Comparison of ENCODE assay signal across 2 fruit fly cellular contexts in genomic region chr3R:30337919-30338647, dm6.
TF ChIP-seq lines count a peak whose summit lies in the region.

No protein-coding gene starts in this region.

TF ChIP-seq in whole organism, embryonic, 481 proteins besides CTCF, POLR2A, EP300 and RAD21 (continued from another document and continues in another):
- peak; percentile 11 for TF ChIP-seq CG17385 (GFP tag; optimal IDR thresholded peaks at IDR 0.05; lab: Kevin White, UChicago)
- TF ChIP-seq CG6683 (GFP tag; optimal IDR thresholded peaks at IDR 0.05; lab: Kevin White, UChicago), result no peak
- TF ChIP-seq insv (GFP tag; optimal IDR thresholded peaks at IDR 0.05; lab: Kevin White, UChicago), result no peak
- TF ChIP-seq Ets65A (GFP tag; lab: Kevin White, UChicago), result no peak
- TF ChIP-seq onecut (GFP tag; IDR thresholded peaks at IDR 0.05; lab: Robert Waterston, UW), result no peak
- TF ChIP-seq ftz-f1 (GFP tag; optimal IDR thresholded peaks at IDR 0.05; lab: Kevin White, UChicago), result peak; percentile 45
- peak; percentile 17 for TF ChIP-seq CG34376 (GFP tag; optimal IDR thresholded peaks at IDR 0.05; lab: Kevin White, UChicago)
- TF ChIP-seq CG4328 (GFP tag; optimal IDR thresholded peaks at IDR 0.05; lab: Kevin White, UChicago), result no peak
- TF ChIP-seq Xbp1 (GFP tag; optimal IDR thresholded peaks at IDR 0.05; lab: Kevin White, UChicago), result peak; percentile 8
- peak; percentile 6 for TF ChIP-seq CG8924 (tag; optimal IDR thresholded peaks at IDR 0.05; lab: Kevin White, UChicago)
- TF ChIP-seq cas (GFP tag; IDR thresholded peaks at IDR 0.05; lab: Robert Waterston, UW), result no peak
- TF ChIP-seq danr (GFP tag; IDR thresholded peaks at IDR 0.05; lab: Robert Waterston, UW), result no peak
- no peak for TF ChIP-seq Myb (GFP tag; optimal IDR thresholded peaks at IDR 0.05; lab: Kevin White, UChicago)
- TF ChIP-seq CG18764 (GFP tag; optimal IDR thresholded peaks at IDR 0.05; lab: Kevin White, UChicago), result no peak
- peak; percentile 19 for TF ChIP-seq gem (tag; optimal IDR thresholded peaks at IDR 0.05; lab: Kevin White, UChicago)
- TF ChIP-seq Elba2 (GFP tag; optimal IDR thresholded peaks at IDR 0.05; lab: Kevin White, UChicago), result peak; percentile 48
- TF ChIP-seq CG2875 (GFP tag; optimal IDR thresholded peaks at IDR 0.05; lab: Kevin White, UChicago), result no peak
- peak; percentile 42 for TF ChIP-seq chn (GFP tag; optimal IDR thresholded peaks at IDR 0.05; lab: Kevin White, UChicago)
- TF ChIP-seq lilli (GFP tag; optimal IDR thresholded peaks at IDR 0.05; lab: Kevin White, UChicago), result peak; percentile 22
- 0 out of 2 replicates have a peak, but pooled peaks have one; percentile 29 for TF ChIP-seq bbx (GFP tag; IDR thresholded peaks at IDR 0.05; lab: Robert Waterston, UW; ENCODE audit: partially characterized antibody)
- no peak for TF ChIP-seq CG17802 (tag; optimal IDR thresholded peaks at IDR 0.05; lab: Kevin White, UChicago)
- peak; percentile 88 for TF ChIP-seq Nf-YB (GFP tag; optimal IDR thresholded peaks at IDR 0.05; lab: Kevin White, UChicago)
- no peak for TF ChIP-seq CG8388 (GFP tag; optimal IDR thresholded peaks at IDR 0.05; lab: Kevin White, UChicago)
- TF ChIP-seq CG10209 (GFP tag; optimal IDR thresholded peaks at IDR 0.05; lab: Kevin White, UChicago), result peak; percentile 9
- no peak; the same call in 2 of the 3 replicates for TF ChIP-seq B-H1 (GFP tag; IDR thresholded peaks at IDR 0.05; lab: Robert Waterston, UW)
- no peak for TF ChIP-seq HHEX (GFP tag; optimal IDR thresholded peaks at IDR 0.05; lab: Kevin White, UChicago)
- peak; percentile 93 for TF ChIP-seq Sry-β (GFP tag; optimal IDR thresholded peaks at IDR 0.05; lab: Kevin White, UChicago)
- TF ChIP-seq Bdp1 (GFP tag; optimal IDR thresholded peaks at IDR 0.05; lab: Kevin White, UChicago), result no peak
- no peak for TF ChIP-seq Lpt (GFP tag; optimal IDR thresholded peaks at IDR 0.05; lab: Kevin White, UChicago)
- no peak for TF ChIP-seq Hr3 (GFP tag; optimal IDR thresholded peaks at IDR 0.05; lab: Kevin White, UChicago)
- TF ChIP-seq slbo (GFP tag; IDR thresholded peaks at IDR 0.05; lab: Robert Waterston, UW), result no peak
- no peak for TF ChIP-seq NfI (GFP tag; optimal IDR thresholded peaks at IDR 0.05; lab: Kevin White, UChicago)
- no peak for TF ChIP-seq CG6654 (GFP tag; optimal IDR thresholded peaks at IDR 0.05; lab: Kevin White, UChicago)
- TF ChIP-seq CG17359 (tag; optimal IDR thresholded peaks at IDR 0.05; lab: Kevin White, UChicago), result peak; percentile 2
- no peak for TF ChIP-seq Gug (GFP tag; IDR thresholded peaks at IDR 0.05; lab: Robert Waterston, UW)
- TF ChIP-seq z (GFP tag; IDR thresholded peaks at IDR 0.05; lab: Robert Waterston, UW), result peak; percentile 81
- TF ChIP-seq CG1792 (GFP tag; optimal IDR thresholded peaks at IDR 0.05; lab: Kevin White, UChicago), result no peak
- TF ChIP-seq Dll (GFP tag; IDR thresholded peaks at IDR 0.05; lab: Robert Waterston, UW; ENCODE audit: partially characterized antibody), result no peak; the same call in 3 of the 4 replicates
- no peak for TF ChIP-seq CG13775 (GFP tag; optimal IDR thresholded peaks at IDR 0.05; lab: Kevin White, UChicago)
- TF ChIP-seq C15 (GFP tag; IDR thresholded peaks at IDR 0.05; lab: Robert Waterston, UW), result 0 out of 3 replicates have a peak, but pooled peaks have one; percentile 46
- peak; percentile 17 for TF ChIP-seq gcm (GFP tag; optimal IDR thresholded peaks at IDR 0.05; lab: Kevin White, UChicago)
- no peak for TF ChIP-seq Ptx1 (GFP tag; IDR thresholded peaks at IDR 0.05; lab: Robert Waterston, UW)
- peak; percentile 85 for TF ChIP-seq sqz (GFP tag; optimal IDR thresholded peaks at IDR 0.05; lab: Kevin White, UChicago)
- TF ChIP-seq CG4360 (GFP tag; IDR thresholded peaks at IDR 0.05; lab: Robert Waterston, UW), result peak; percentile 100
- no peak for TF ChIP-seq CG11560 (tag; IDR thresholded peaks at IDR 0.05; lab: Robert Waterston, UW)
- TF ChIP-seq mld (GFP tag; IDR thresholded peaks at IDR 0.05; lab: Robert Waterston, UW; ENCODE audit: partially characterized antibody), result no peak
- 0 out of 2 replicates have a peak, but pooled peaks have one; percentile 38 for TF ChIP-seq Awh (GFP tag; IDR thresholded peaks at IDR 0.05; lab: Robert Waterston, UW)
- TF ChIP-seq gfzf (GFP tag; optimal IDR thresholded peaks at IDR 0.05; lab: Kevin White, UChicago), result no peak
- TF ChIP-seq CG17361 (GFP tag; IDR thresholded peaks at IDR 0.05; lab: Robert Waterston, UW), result peak; percentile 31; the same call in 1 of the 3 replicates
- peak; percentile 17 for TF ChIP-seq Oli (tag; optimal IDR thresholded peaks at IDR 0.05; lab: Kevin White, UChicago)
- peak; percentile 14 for TF ChIP-seq Fer1 (GFP tag; optimal IDR thresholded peaks at IDR 0.05; lab: Kevin White, UChicago)
- TF ChIP-seq NK7.1 (GFP tag; optimal IDR thresholded peaks at IDR 0.05; lab: Kevin White, UChicago), result no peak
- no peak for TF ChIP-seq CG15011 (GFP tag; optimal IDR thresholded peaks at IDR 0.05; lab: Kevin White, UChicago)
- TF ChIP-seq repo (GFP tag; optimal IDR thresholded peaks at IDR 0.05; lab: Kevin White, UChicago), result no peak
- peak; percentile 62; the same call in 2 of the 3 replicates for TF ChIP-seq sr (GFP tag; IDR thresholded peaks at IDR 0.05; lab: Robert Waterston, UW)
- TF ChIP-seq CG18599 (GFP tag; optimal IDR thresholded peaks at IDR 0.05; lab: Kevin White, UChicago), result peak; percentile 13
- peak; percentile 8 for TF ChIP-seq CG2678 (tag; optimal IDR thresholded peaks at IDR 0.05; lab: Kevin White, UChicago)
- peak in 1 of 2 experiments; percentile 33 for TF ChIP-seq eve (GFP tag; optimal IDR thresholded peaks at IDR 0.05; lab: Kevin White, UChicago)
- peak; percentile 85 for TF ChIP-seq Adf1 (GFP tag; IDR thresholded peaks at IDR 0.05; lab: Robert Waterston, UW)
- TF ChIP-seq NFAT (GFP tag; IDR thresholded peaks at IDR 0.05; lab: Robert Waterston, UW), result no peak
- 0 out of 2 replicates have a peak, but pooled peaks have one; percentile 24 for TF ChIP-seq lmd (GFP tag; IDR thresholded peaks at IDR 0.05; lab: Robert Waterston, UW)
- no peak for TF ChIP-seq lola (GFP tag; optimal IDR thresholded peaks at IDR 0.05; lab: Kevin White, UChicago)
- TF ChIP-seq CG11504 (tag; optimal IDR thresholded peaks at IDR 0.05; lab: Kevin White, UChicago), result peak; percentile 54
- peak; percentile 14 for TF ChIP-seq Sox100B (GFP tag; optimal IDR thresholded peaks at IDR 0.05; lab: Kevin White, UChicago)
- TF ChIP-seq ttk (GFP tag; IDR thresholded peaks at IDR 0.05; lab: Robert Waterston, UW), result no peak
- peak; percentile 87 for TF ChIP-seq Nf-YC (tag; optimal IDR thresholded peaks at IDR 0.05; lab: Kevin White, UChicago)

TF ChIP-seq in whole organism, prepupa, 60 proteins besides CTCF, POLR2A, EP300 and RAD21 (continued from another document):
- TF ChIP-seq CG6276 (GFP tag; optimal IDR thresholded peaks at IDR 0.05; lab: Kevin White, UChicago) (no peak), Ets96B (tag; optimal IDR thresholded peaks at IDR 0.05; lab: Kevin White, UChicago) (no peak), CG10631 (GFP tag; optimal IDR thresholded peaks at IDR 0.05; lab: Kevin White, UChicago) (no peak), cyc (GFP tag; optimal IDR thresholded peaks at IDR 0.05; lab: Kevin White, UChicago) (no peak), ss (GFP tag; optimal IDR thresholded peaks at IDR 0.05; lab: Kevin White, UChicago) (no peak), spab (GFP tag; optimal IDR thresholded peaks at IDR 0.05; lab: Kevin White, UChicago) (no peak), fkh (GFP tag; optimal IDR thresholded peaks at IDR 0.05; lab: Kevin White, UChicago) (peak; percentile 23), CG4318 (GFP tag; optimal IDR thresholded peaks at IDR 0.05; lab: Kevin White, UChicago) (peak; percentile 23), CG3919 (GFP tag; optimal IDR thresholded peaks at IDR 0.05; lab: Kevin White, UChicago) (no peak), CG31627 (GFP tag; optimal IDR thresholded peaks at IDR 0.05; lab: Kevin White, UChicago) (no peak), CG3032 (tag; optimal IDR thresholded peaks at IDR 0.05; lab: Kevin White, UChicago) (no peak), Sox14 (GFP tag; optimal IDR thresholded peaks at IDR 0.05; lab: Kevin White, UChicago) (no peak), CG8319 (GFP tag; optimal IDR thresholded peaks at IDR 0.05; lab: Kevin White, UChicago) (no peak), pdm3 (GFP tag; optimal IDR thresholded peaks at IDR 0.05; lab: Kevin White, UChicago) (peak; percentile 18), CG34406 (GFP tag; optimal IDR thresholded peaks at IDR 0.05; lab: Kevin White, UChicago) (no peak), achi (GFP tag; optimal IDR thresholded peaks at IDR 0.05; lab: Kevin White, UChicago) (no peak), Eip93F (GFP tag; optimal IDR thresholded peaks at IDR 0.05; lab: Kevin White, UChicago) (no peak), dsx (GFP tag; optimal IDR thresholded peaks at IDR 0.05; lab: Kevin White, UChicago; ENCODE audit: poor library complexity, severe bottlenecking) (peak; percentile 37), svp (GFP tag; lab: Kevin White, UChicago) (peak; percentile 56), fd59A (GFP tag; optimal IDR thresholded peaks at IDR 0.05; lab: Kevin White, UChicago) (no peak), salr (GFP tag; optimal IDR thresholded peaks at IDR 0.05; lab: Kevin White, UChicago) (peak in 1 of 2 experiments; percentile 46), CG6854 (GFP tag; optimal IDR thresholded peaks at IDR 0.05; lab: Kevin White, UChicago) (no peak), Sox15 (GFP tag; optimal IDR thresholded peaks at IDR 0.05; lab: Kevin White, UChicago) (no peak), CG8632 (GFP tag; optimal IDR thresholded peaks at IDR 0.05; lab: Kevin White, UChicago) (no peak), topi (GFP tag; optimal IDR thresholded peaks at IDR 0.05; lab: Kevin White, UChicago) (no peak), CG7368 (GFP tag; optimal IDR thresholded peaks at IDR 0.05; lab: Kevin White, UChicago) (no peak), dac (GFP tag; optimal IDR thresholded peaks at IDR 0.05; lab: Kevin White, UChicago) (no peak), Sox102F (GFP tag; optimal IDR thresholded peaks at IDR 0.05; lab: Kevin White, UChicago) (no peak), CG6163 (GFP tag; IDR thresholded peaks at IDR 0.05; lab: Robert Waterston, UW) (peak; percentile 48; the same call in 2 of the 3 replicates), CG8119 (GFP tag; IDR thresholded peaks at IDR 0.05; lab: Robert Waterston, UW) (no peak), Met (GFP tag; optimal IDR thresholded peaks at IDR 0.05; lab: Kevin White, UChicago) (no peak), CG9139 (GFP tag; optimal IDR thresholded peaks at IDR 0.05; lab: Kevin White, UChicago) (no peak), CG11902 (GFP tag; optimal IDR thresholded peaks at IDR 0.05; lab: Kevin White, UChicago) (no peak), Blimp-1 (GFP tag; optimal IDR thresholded peaks at IDR 0.05; lab: Kevin White, UChicago) (no peak), CG32006 (GFP tag; optimal IDR thresholded peaks at IDR 0.05; lab: Kevin White, UChicago) (peak; percentile 53), CG1621 (tag; optimal IDR thresholded peaks at IDR 0.05; lab: Kevin White, UChicago) (no peak), vri (GFP tag; optimal IDR thresholded peaks at IDR 0.05; lab: Kevin White, UChicago) (no peak), CG15336 (GFP tag; IDR thresholded peaks at IDR 0.05; lab: Robert Waterston, UW) (no peak), CG16779 (tag; optimal IDR thresholded peaks at IDR 0.05; lab: Kevin White, UChicago) (no peak), lz (GFP tag; optimal IDR thresholded peaks at IDR 0.05; lab: Kevin White, UChicago) (no peak)
TF ChIP-seq in whole organism, prepupa: peak in this region for 12.
